Fruit fly (Drosophila melanogaster): Measurements from ENCODE around the gene CG3386.

The CG3386 gene

dm6 chr3L:684749-685440 lies 2.6 kb upstream of the CG3386 start (continued):
- TF ChIP-seq CG17568 (GFP tag; optimal IDR thresholded peaks at IDR 0.05) (no peak), Mes4 (GFP tag; optimal IDR thresholded peaks at IDR 0.05) (no peak), Hsf (GFP tag; optimal IDR thresholded peaks at IDR 0.05) (peak; percentile 0), so (GFP tag; IDR thresholded peaks at IDR 0.05) (no peak), pros (GFP tag; optimal IDR thresholded peaks at IDR 0.05) (peak; percentile 47), Ets65A (GFP tag) (peak; percentile 71), CG10274 (GFP tag; optimal IDR thresholded peaks at IDR 0.05) (no peak), Vsx1 (GFP tag; optimal IDR thresholded peaks at IDR 0.05) (no peak), CG9797 (GFP tag; optimal IDR thresholded peaks at IDR 0.05) (no peak), repo (GFP tag; optimal IDR thresholded peaks at IDR 0.05) (no peak), tgo (GFP tag; IDR thresholded peaks at IDR 0.05) (no peak), Hmx (GFP tag; optimal IDR thresholded peaks at IDR 0.05) (no peak), CG12236 (GFP tag; optimal IDR thresholded peaks at IDR 0.05) (no peak), jumu (GFP tag; optimal IDR thresholded peaks at IDR 0.05) (no peak), Nf-YC (tag; optimal IDR thresholded peaks at IDR 0.05) (no peak), pfk (GFP tag; optimal IDR thresholded peaks at IDR 0.05) (no peak), CG17829 (tag; optimal IDR thresholded peaks at IDR 0.05) (no peak), gro (GFP tag; optimal IDR thresholded peaks at IDR 0.05) (no peak), dysf (GFP tag; IDR thresholded peaks at IDR 0.05) (peak; percentile 43; the same call in 2 of the 3 replicates), CG43689 (GFP tag; IDR thresholded peaks at IDR 0.05) (no peak), D19B (GFP tag; optimal IDR thresholded peaks at IDR 0.05) (no peak), insv (GFP tag; optimal IDR thresholded peaks at IDR 0.05) (no peak), CG6689 (GFP tag; IDR thresholded peaks at IDR 0.05) (no peak), hth (optimal IDR thresholded peaks at IDR 0.05) (no peak), ac (GFP tag; optimal IDR thresholded peaks at IDR 0.05) (no peak), Ets97D (GFP tag; optimal IDR thresholded peaks at IDR 0.05) (no peak), gsb-n (tag; optimal IDR thresholded peaks at IDR 0.05) (no peak), crol (GFP tag; IDR thresholded peaks at IDR 0.05) (peak; percentile 77), tio (GFP tag; optimal IDR thresholded peaks at IDR 0.05) (no peak), CG2129 (GFP tag; IDR thresholded peaks at IDR 0.05; ENCODE audit: partially characterized antibody) (no peak), CG17385 (GFP tag; optimal IDR thresholded peaks at IDR 0.05) (no peak), z (GFP tag; IDR thresholded peaks at IDR 0.05) (peak; percentile 24; the same call in 1 of the 3 replicates), CG30403 (GFP tag; optimal IDR thresholded peaks at IDR 0.05) (no peak), CG17359 (tag; optimal IDR thresholded peaks at IDR 0.05) (no peak), Oli (tag; optimal IDR thresholded peaks at IDR 0.05) (no peak), CG10565 (GFP tag; optimal IDR thresholded peaks at IDR 0.05) (no peak), CG11247 (GFP tag; IDR thresholded peaks at IDR 0.05) (no peak), CG8924 (tag; optimal IDR thresholded peaks at IDR 0.05) (no peak), wdn (GFP tag; IDR thresholded peaks at IDR 0.05) (0 out of 2 replicates have a peak, but pooled peaks have one; percentile 20), CG8359 (GFP tag; optimal IDR thresholded peaks at IDR 0.05; ENCODE audit: borderline replicate concordance) (no peak), Spps (tag; optimal IDR thresholded peaks at IDR 0.05) (no peak), CG7372 (GFP tag; IDR thresholded peaks at IDR 0.05) (no peak), rib (GFP tag; IDR thresholded peaks at IDR 0.05) (no peak), CG3281 (GFP tag; optimal IDR thresholded peaks at IDR 0.05) (no peak), vnd (GFP tag; IDR thresholded peaks at IDR 0.05; ENCODE audit: partially characterized antibody) (no peak), CG7357 (GFP tag; IDR thresholded peaks at IDR 0.05) (no peak), vfl (GFP tag; optimal IDR thresholded peaks at IDR 0.05) (no peak), CG14667 (GFP tag; IDR thresholded peaks at IDR 0.05) (no peak), CG14050 (GFP tag; IDR thresholded peaks at IDR 0.05) (no peak), PHDP (tag; optimal IDR thresholded peaks at IDR 0.05) (no peak), tna (GFP tag; IDR thresholded peaks at IDR 0.05; ENCODE audit: partially characterized antibody) (no peak)
